Fruit fly (Drosophila melanogaster) whole organism, pupa: ENCODE results near the gene VhaAC39-2.

Experiments
- CG12605 ChIP-seq: fragments of 200-800 bp; sonication (Bioruptor generic); IDR thresholded peaks from 2 replicates; pipeline ENCODE4 v1.3.6; 2022; ENCODE audit warnings: missing biosample characterization, missing genetic modification characterization
- CG15710 ChIP-seq: fragments of 200-800 bp; sonication (Bioruptor generic); optimal IDR thresholded peaks from 2 replicates; lab custom pipeline; 2018; ENCODE audit warnings: missing biosample characterization, mild to moderate bottlenecking, missing genetic modification characterization, moderate library complexity
- CG17806 ChIP-seq: fragments of 200-800 bp; sonication (Bioruptor generic); optimal IDR thresholded peaks from 2 replicates; lab custom pipeline; 2018; ENCODE audit warnings: missing biosample characterization, mild to moderate bottlenecking, missing genetic modification characterization, moderate library complexity
- CG32121 ChIP-seq: fragments of 200-800 bp; sonication (Bioruptor generic); IDR thresholded peaks from 2 replicates; pipeline ENCODE4 v1.3.6; 2022; ENCODE audit warnings: missing biosample characterization, missing genetic modification characterization
- CG34367 ChIP-seq: fragments of 200-800 bp; sonication (Bioruptor generic); optimal IDR thresholded peaks from 2 replicates; lab custom pipeline; 2018; ENCODE audit warnings: missing biosample characterization, mild to moderate bottlenecking, missing genetic modification characterization
- CG4496 ChIP-seq: fragments of 200-800 bp; sonication (Bioruptor generic); IDR thresholded peaks from 3 replicates; pipeline ENCODE4 v1.3.6; 2022; ENCODE audit warnings: missing biosample characterization, missing genetic modification characterization
- CG9948 ChIP-seq: fragments of 200-800 bp; sonication (Bioruptor generic); optimal IDR thresholded peaks from 2 replicates; lab custom pipeline; 2018; ENCODE audit warnings: missing biosample characterization, mild to moderate bottlenecking, missing genetic modification characterization, moderate library complexity
- EcR ChIP-seq: fragments of 200-800 bp; sonication (Bioruptor generic); optimal IDR thresholded peaks from 3 replicates; lab custom pipeline; 2019; ENCODE audit warnings: missing biosample characterization, missing genetic modification characterization, mild to moderate bottlenecking, moderate library complexity, missing genetic modification reagents
- Ets98B ChIP-seq: fragments of 200-800 bp; sonication (Bioruptor generic); IDR thresholded peaks from 2 replicates; pipeline ENCODE4 v1.3.6; 2022; ENCODE audit warnings: missing biosample characterization, missing genetic modification characterization
- Pif1A ChIP-seq: fragments of 200-800 bp; sonication (Bioruptor generic); optimal IDR thresholded peaks from 3 replicates; lab custom pipeline; 2016; ENCODE audit warnings: missing biosample characterization, missing genetic modification characterization
- Pif1B ChIP-seq: fragments of 200-800 bp; sonication (Bioruptor generic); optimal IDR thresholded peaks from 3 replicates; lab custom pipeline; 2016; ENCODE audit warnings: missing biosample characterization, missing genetic modification characterization
- Snoo ChIP-seq: fragments of 200-800 bp; sonication (Bioruptor generic); optimal IDR thresholded peaks from 3 replicates; lab custom pipeline; 2017; ENCODE audit warnings: missing biosample characterization, mild to moderate bottlenecking, missing genetic modification characterization, inconsistent platforms
- fd96Ca ChIP-seq: fragments of 200-800 bp; sonication (Bioruptor generic); IDR thresholded peaks from 3 replicates; pipeline ENCODE4 v1.3.6; 2022; ENCODE audit warnings: missing biosample characterization, missing genetic modification characterization
- rn ChIP-seq: fragments of 200-800 bp; sonication (Bioruptor generic); IDR thresholded peaks from 2 replicates; pipeline ENCODE4 v1.3.6; 2022; ENCODE audit warnings: missing biosample characterization, missing genetic modification characterization

DNA sequence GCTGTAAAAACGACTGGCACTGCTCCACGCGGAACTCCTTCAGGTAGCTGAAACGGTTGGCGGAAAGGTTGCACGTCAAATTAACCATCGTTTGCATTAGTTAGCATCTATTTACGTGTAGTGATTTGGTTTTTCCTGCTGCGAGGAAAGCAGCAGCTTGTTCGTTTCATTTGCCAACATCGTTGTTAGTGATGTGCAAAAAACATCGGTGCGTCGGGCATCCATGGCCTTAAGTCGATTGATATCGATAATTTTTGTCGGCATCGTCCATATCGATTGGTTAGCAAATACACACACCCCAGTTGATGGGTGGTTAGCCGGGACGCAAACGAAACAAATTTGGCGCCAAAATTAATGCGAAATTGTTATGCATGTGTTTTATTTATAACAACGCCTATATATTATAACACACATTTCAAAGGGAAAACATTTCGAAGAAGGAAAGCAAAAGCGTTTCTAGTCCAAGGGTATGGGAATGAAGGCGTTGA is 1.4 kb downstream of the VhaAC39-2 start, which contains the start of gene unk:
- TF ChIP-seq CG9948 (no peak), CG17806 (no peak), CG4496 (GFP tag; lab: Robert Waterston, UW) (no peak), Ets98B (GFP tag; lab: Robert Waterston, UW) (no peak), rn (GFP tag; lab: Robert Waterston, UW) (no peak), CG12605 (no peak), EcR (GFP tag; lab: Kevin White, UChicago) (no peak), CG34367 (tag; lab: Kevin White, UChicago) (no peak), fd96Ca (GFP tag; lab: Robert Waterston, UW) (no peak), CG32121 (GFP tag; lab: Robert Waterston, UW) (no peak), Snoo (tag; lab: Kevin White, UChicago) (no peak), Pif1B (GFP tag; lab: Kevin White, UChicago) (no peak), Pif1A (GFP tag; lab: Kevin White, UChicago) (no peak), CG15710 (tag; lab: Kevin White, UChicago) (no peak)
